Fruit fly (Drosophila melanogaster) whole organism, adult: ENCODE data around the gene CG43438.

Experiments
- CG11617 ChIP-seq: fragments of 200-800 bp; sonication (Bioruptor generic); optimal IDR thresholded peaks from 2 replicates; lab custom pipeline; 2017; ENCODE audit warnings: mild to moderate bottlenecking, missing biosample characterization, missing genetic modification reagents, missing genetic modification characterization

The CG43438 gene

DNA sequence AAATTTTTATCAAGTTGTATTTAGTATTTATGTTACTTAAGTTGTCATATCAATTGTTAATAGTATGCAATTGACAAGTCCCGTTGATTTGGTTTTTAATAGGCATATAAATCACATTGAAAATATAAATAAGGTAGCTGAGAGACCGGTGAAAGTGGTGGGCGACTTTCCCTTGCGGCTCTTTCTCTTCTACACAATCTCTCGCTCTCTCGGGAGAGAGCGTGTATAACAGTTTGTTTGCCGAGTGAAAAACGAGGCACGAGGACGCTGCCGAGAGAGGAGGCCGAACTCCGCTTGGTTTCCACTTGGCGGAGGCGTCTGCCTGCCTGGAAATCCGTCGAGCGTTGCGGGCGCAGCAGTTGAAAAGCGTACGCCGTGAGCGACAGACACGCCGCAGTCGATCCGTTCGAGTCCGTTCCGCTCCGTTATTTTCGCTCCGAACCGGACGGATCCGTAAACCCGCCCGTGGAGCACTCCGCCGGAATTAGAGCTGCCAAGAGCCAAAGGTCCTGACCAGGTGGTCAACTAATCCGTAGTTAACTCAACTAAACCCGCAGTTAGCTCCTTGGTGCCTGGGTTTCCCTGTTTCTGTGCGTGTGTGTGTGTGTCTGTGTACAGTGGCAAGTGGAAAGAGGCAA lies 45.8 kb downstream of the CG43438 start, which contains the start of gene kek2:
Gene kek2 (plus strand): TSS at position 321 of the 638 bp plus-strand sequence.
- TF ChIP-seq CG11617 (GFP tag; lab: Kevin White, UChicago), result no peak
